Fruit fly (Drosophila melanogaster): ENCODE results near the gene Mcm6.

Mcm6 gene

DNA sequence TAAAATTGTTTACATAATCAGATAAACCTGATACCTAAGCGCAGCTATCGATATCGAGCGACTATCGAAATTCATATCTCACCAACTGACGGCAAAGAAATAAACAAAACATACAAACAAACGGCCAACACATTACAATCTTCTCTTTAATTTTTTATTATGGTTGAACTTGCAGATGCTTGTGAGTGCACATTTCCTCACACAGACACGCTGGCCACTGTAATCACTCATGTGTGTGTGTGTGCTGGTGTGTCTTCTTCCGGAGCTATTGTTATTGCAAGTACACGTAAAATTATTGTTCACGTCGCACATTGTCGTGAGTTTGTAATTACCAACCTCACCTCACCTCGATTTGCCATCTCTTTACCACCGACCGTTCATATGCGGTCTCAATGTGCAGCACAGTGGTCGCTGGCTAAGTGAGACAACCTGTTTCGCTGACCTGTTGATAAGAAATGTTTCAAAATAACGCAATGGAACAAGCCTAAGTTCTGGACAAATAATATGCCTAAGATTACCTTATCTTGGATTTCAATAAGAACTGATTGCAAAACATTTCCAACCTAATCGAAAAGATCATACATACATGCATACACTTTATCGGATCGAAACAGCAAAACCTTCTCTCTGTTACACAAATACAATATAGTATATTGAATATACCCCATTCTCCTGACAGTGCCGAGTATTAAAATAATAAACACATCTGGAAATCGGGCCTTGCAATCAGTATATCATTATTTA lies 31.0 kb downstream of the Mcm6 start (continued):
- TF ChIP-seq Hr3 (GFP tag; optimal IDR thresholded peaks at IDR 0.05), result no peak
- peak; percentile 8 for TF ChIP-seq Nf-YC (tag; optimal IDR thresholded peaks at IDR 0.05)
- no peak for TF ChIP-seq CG5953 (GFP tag; IDR thresholded peaks at IDR 0.05)
- TF ChIP-seq CG12391 (tag; optimal IDR thresholded peaks at IDR 0.05), result peak; percentile 11
- TF ChIP-seq Awh (GFP tag; IDR thresholded peaks at IDR 0.05), result no peak
- peak; percentile 26 for TF ChIP-seq CG1603 (tag; optimal IDR thresholded peaks at IDR 0.05)
- peak; percentile 40 for TF ChIP-seq CG5180 (GFP tag; optimal IDR thresholded peaks at IDR 0.05)
- TF ChIP-seq oc (tag; optimal IDR thresholded peaks at IDR 0.05), result no peak
- TF ChIP-seq CG8290 (GFP tag; optimal IDR thresholded peaks at IDR 0.05), result no peak
- TF ChIP-seq CG8290 (tag; optimal IDR thresholded peaks at IDR 0.05), result peak in 1 of 2 experiments; percentile 16
- TF ChIP-seq CG6689 (GFP tag; IDR thresholded peaks at IDR 0.05), result no peak
- TF ChIP-seq Bdp1 (GFP tag; optimal IDR thresholded peaks at IDR 0.05), result no peak
- no peak for TF ChIP-seq D (optimal IDR thresholded peaks at IDR 0.05)
- peak; percentile 28 for TF ChIP-seq D (GFP tag; optimal IDR thresholded peaks at IDR 0.05)
- TF ChIP-seq MBD-R2 (GFP tag; IDR thresholded peaks at IDR 0.05), result 0 out of 2 replicates have a peak, but pooled peaks have one; percentile 11
- no peak for TF ChIP-seq CG6254 (GFP tag; optimal IDR thresholded peaks at IDR 0.05)
- TF ChIP-seq dmrt99B (tag; optimal IDR thresholded peaks at IDR 0.05), result peak; percentile 10
- TF ChIP-seq chm (GFP tag; IDR thresholded peaks at IDR 0.05), result no peak
- TF ChIP-seq slp2 (GFP tag; optimal IDR thresholded peaks at IDR 0.05), result no peak
- TF ChIP-seq tio (GFP tag; optimal IDR thresholded peaks at IDR 0.05), result no peak
- TF ChIP-seq CG15269 (tag; optimal IDR thresholded peaks at IDR 0.05), result peak; percentile 9
- TF ChIP-seq gcm (GFP tag; optimal IDR thresholded peaks at IDR 0.05), result no peak
- TF ChIP-seq CG1024 (GFP tag; IDR thresholded peaks at IDR 0.05), result no peak
- TF ChIP-seq CG13296 (GFP tag; optimal IDR thresholded peaks at IDR 0.05), result no peak
- no peak for TF ChIP-seq Stat92E (GFP tag; optimal IDR thresholded peaks at IDR 0.05)
- TF ChIP-seq CG17612 (GFP tag; IDR thresholded peaks at IDR 0.05), result no peak
- TF ChIP-seq CG11695 (GFP tag; IDR thresholded peaks at IDR 0.05), result no peak
- no peak for TF ChIP-seq CG7987 (GFP tag; optimal IDR thresholded peaks at IDR 0.05)
- TF ChIP-seq ind (GFP tag; optimal IDR thresholded peaks at IDR 0.05), result peak; percentile 5
- peak in 1 of 2 experiments; percentile 23 for TF ChIP-seq Hr51 (GFP tag; optimal IDR thresholded peaks at IDR 0.05)
- no peak for TF ChIP-seq Oaz (GFP tag; IDR thresholded peaks at IDR 0.05)
- no peak for TF ChIP-seq CG13287 (GFP tag; IDR thresholded peaks at IDR 0.05; ENCODE audit: partially characterized antibody)
- TF ChIP-seq trh (GFP tag; optimal IDR thresholded peaks at IDR 0.05), result no peak
- no peak for TF ChIP-seq CG8089 (GFP tag; optimal IDR thresholded peaks at IDR 0.05)
- no peak for TF ChIP-seq sima (GFP tag; optimal IDR thresholded peaks at IDR 0.05)
- no peak for TF ChIP-seq CG9215 (GFP tag; IDR thresholded peaks at IDR 0.05)
- TF ChIP-seq grn (GFP tag; optimal IDR thresholded peaks at IDR 0.05), result peak; percentile 52
- TF ChIP-seq sug (tag; optimal IDR thresholded peaks at IDR 0.05), result peak; percentile 46
- TF ChIP-seq cg (GFP tag; optimal IDR thresholded peaks at IDR 0.05), result peak; percentile 58
- no peak for TF ChIP-seq CG4730 (GFP tag; IDR thresholded peaks at IDR 0.05)
- peak; percentile 81 for TF ChIP-seq grau (tag; optimal IDR thresholded peaks at IDR 0.05)
- TF ChIP-seq CG2120 (GFP tag; optimal IDR thresholded peaks at IDR 0.05), result peak; percentile 8
- TF ChIP-seq cas (GFP tag; IDR thresholded peaks at IDR 0.05), result no peak
- no peak for TF ChIP-seq croc (GFP tag; conservative IDR thresholded peaks at IDR 0.05)
- no peak for TF ChIP-seq Hand (GFP tag; optimal IDR thresholded peaks at IDR 0.05)
- TF ChIP-seq CG11247 (GFP tag; IDR thresholded peaks at IDR 0.05), result no peak
- no peak for TF ChIP-seq CG13123 (GFP tag; optimal IDR thresholded peaks at IDR 0.05)
- no peak for TF ChIP-seq HHEX (GFP tag; optimal IDR thresholded peaks at IDR 0.05)
- peak; percentile 59 for TF ChIP-seq crol (GFP tag; IDR thresholded peaks at IDR 0.05)
- TF ChIP-seq CG2129 (GFP tag; IDR thresholded peaks at IDR 0.05; ENCODE audit: partially characterized antibody), result no peak
